Worm (Caenorhabditis elegans): ENCODE measurements around the gene C17H11.2.

Gene C17H11.2

ce11 chrX:8169534-8169933, at the start of gene C17H11.2:
Gene C17H11.2, plus strand, starts transcription at chrX:8169930.
- TF ChIP-seq zip-5 (tag; optimal IDR thresholded peaks at IDR 0.05) (no peak), ahr-1 (tag; optimal IDR thresholded peaks at IDR 0.05) (no peak), lim-6 (tag; optimal IDR thresholded peaks at IDR 0.05) (no peak), K09A11.1 (tag; optimal IDR thresholded peaks at IDR 0.05; ENCODE audit: insufficient read depth) (no peak), F13H6.1 (tag; optimal IDR thresholded peaks at IDR 0.05) (no peak), unc-42 (tag; optimal IDR thresholded peaks at IDR 0.05) (peak; percentile 39), ceh-48 (tag; optimal IDR thresholded peaks at IDR 0.05) (no peak), hlh-30 (tag; optimal IDR thresholded peaks at IDR 0.05; ENCODE audit: insufficient read depth) (no peak), ref-2 (tag; optimal IDR thresholded peaks at IDR 0.05) (no peak), nfya-1 (tag; optimal IDR thresholded peaks at IDR 0.05) (peak; percentile 24), ceh-14 (tag; optimal IDR thresholded peaks at IDR 0.05) (no peak), che-1 (tag; optimal IDR thresholded peaks at IDR 0.05) (no peak), ceh-18 (tag; optimal IDR thresholded peaks at IDR 0.05) (no peak), hlh-15 (tag; optimal IDR thresholded peaks at IDR 0.05) (no peak), pha-4 (tag; optimal IDR thresholded peaks at IDR 0.05) (no peak), pag-3 (tag; optimal IDR thresholded peaks at IDR 0.05; ENCODE audit: borderline replicate concordance) (no peak)

- TF ChIP-seq Y22D7AL.16 (tag; optimal IDR thresholded peaks at IDR 0.05) (no peak), lim-6 (tag; optimal IDR thresholded peaks at IDR 0.05) (no peak), F13H6.1 (tag; optimal IDR thresholded peaks at IDR 0.05) (no peak), pat-9 (tag; optimal IDR thresholded peaks at IDR 0.05) (no peak), ceh-30 (tag; optimal IDR thresholded peaks at IDR 0.05) (no peak), unc-86 (tag; optimal IDR thresholded peaks at IDR 0.05) (no peak), ceh-45 (GFP tag; IDR thresholded peaks at IDR 0.05) (no peak)
Measured at ce11 chrX:8120281-8120680, 49.4 kb upstream of the C17H11.2 start.

ce11 chrX:8123194-8123593, 46.5 kb upstream of the C17H11.2 start, which contains the start of gene C02B8.12:
Gene C02B8.12, minus strand, starts transcription at chrX:8123368.
- TF ChIP-seq pha-4 (tag; optimal IDR thresholded peaks at IDR 0.05) (no peak), ceh-9 (tag; optimal IDR thresholded peaks at IDR 0.05) (no peak), unc-42 (tag; optimal IDR thresholded peaks at IDR 0.05) (no peak), ets-4 (tag; optimal IDR thresholded peaks at IDR 0.05) (no peak), syd-9 (tag; optimal IDR thresholded peaks at IDR 0.05) (no peak), Y22D7AL.16 (tag; optimal IDR thresholded peaks at IDR 0.05) (no peak), ceh-34 (tag; optimal IDR thresholded peaks at IDR 0.05) (no peak), C08G9.2 (tag; optimal IDR thresholded peaks at IDR 0.05) (no peak), sox-4 (tag; optimal IDR thresholded peaks at IDR 0.05) (no peak), ztf-16 (tag; optimal IDR thresholded peaks at IDR 0.05) (no peak), K02D7.2 (tag; optimal IDR thresholded peaks at IDR 0.05) (no peak)

ce11 chrX:8129543-8129942, 40.2 kb upstream of the C17H11.2 start, which contains the start of gene frpr-1:
Gene frpr-1, minus strand, starts transcription at chrX:8129643.
- TF ChIP-seq eyg-1 (tag; optimal IDR thresholded peaks at IDR 0.05) (no peak), odd-2 (tag; optimal IDR thresholded peaks at IDR 0.05) (no peak), ttx-3 (tag; optimal IDR thresholded peaks at IDR 0.05) (no peak)

ce11 chrX:8136276-8136891, 33.3 kb upstream of the C17H11.2 start, which contains the start of gene C02B8.6:
Gene C02B8.6, minus strand, starts transcription at chrX:8136326.
- TF ChIP-seq ceh-30 (tag; optimal IDR thresholded peaks at IDR 0.05) (no peak), ceh-48 (tag; optimal IDR thresholded peaks at IDR 0.05) (peak; percentile 26), fkh-6 (tag; optimal IDR thresholded peaks at IDR 0.05) (no peak), ceh-34 (tag; optimal IDR thresholded peaks at IDR 0.05) (peak; percentile 32), elt-2 (tag; optimal IDR thresholded peaks at IDR 0.05) (peak; percentile 69), nfya-1 (tag; optimal IDR thresholded peaks at IDR 0.05) (peak; percentile 33), pag-3 (tag; optimal IDR thresholded peaks at IDR 0.05; ENCODE audit: borderline replicate concordance) (no peak), ceh-31 (tag; optimal IDR thresholded peaks at IDR 0.05) (peak; percentile 10), tbx-2 (tag; optimal IDR thresholded peaks at IDR 0.05) (peak; percentile 54)
